Worm (Caenorhabditis elegans): ENCODE data around the gene mel-28.

Gene mel-28

ce11 chrIII:4830207-4830606 is 44.3 kb downstream of the mel-28 start, which contains the start of gene nspd-9:
Gene nspd-9 (minus strand): TSS chrIII:4830307.
- TF ChIP-seq mab-5 (tag; optimal IDR thresholded peaks at IDR 0.05) = no peak
- no peak for TF ChIP-seq ztf-11 (tag; optimal IDR thresholded peaks at IDR 0.05)
- no peak for TF ChIP-seq nhr-23 (tag; optimal IDR thresholded peaks at IDR 0.05)
- TF ChIP-seq R02D3.7 (tag; optimal IDR thresholded peaks at IDR 0.05) = no peak
- TF ChIP-seq ZK546.5 (tag; optimal IDR thresholded peaks at IDR 0.05) = no peak
- no peak for TF ChIP-seq ztf-4 (tag; optimal IDR thresholded peaks at IDR 0.05)
- TF ChIP-seq sem-4 (tag; optimal IDR thresholded peaks at IDR 0.05) = no peak
- TF ChIP-seq crh-2 (tag; optimal IDR thresholded peaks at IDR 0.05) = no peak
- TF ChIP-seq elt-1 (tag; optimal IDR thresholded peaks at IDR 0.05) = no peak
- no peak for TF ChIP-seq C34F6.9 (tag; optimal IDR thresholded peaks at IDR 0.05)
- TF ChIP-seq sma-3 (GFP tag; optimal IDR thresholded peaks at IDR 0.05) = no peak
- TF ChIP-seq Y55F3AM.14 (GFP tag; optimal IDR thresholded peaks at IDR 0.05) = no peak
- no peak for TF ChIP-seq nhr-21 (tag; optimal IDR thresholded peaks at IDR 0.05)
- TF ChIP-seq nhr-25 (tag; optimal IDR thresholded peaks at IDR 0.05) = no peak
- no peak for TF ChIP-seq snpc-4 (tag; optimal IDR thresholded peaks at IDR 0.05)
- no peak for TF ChIP-seq nhr-6 (tag; optimal IDR thresholded peaks at IDR 0.05)

DNA sequence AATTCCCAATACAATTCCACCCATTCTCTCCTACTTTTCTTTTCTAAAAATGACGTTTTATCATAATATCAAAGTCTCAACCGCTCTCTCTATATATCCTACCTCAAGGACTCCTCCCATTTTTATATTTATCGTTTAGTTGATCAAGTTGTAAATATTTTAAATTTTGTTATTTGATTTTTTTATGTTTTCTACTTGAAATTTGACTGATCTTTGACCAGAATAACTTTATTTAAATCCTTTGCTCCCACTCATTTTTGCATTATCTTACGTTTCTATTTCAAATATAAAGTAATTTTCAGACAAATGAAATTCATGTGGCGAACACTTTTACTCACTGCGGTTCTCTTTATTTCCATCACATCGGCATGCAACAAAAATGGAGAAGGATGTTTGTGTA is 51.5 kb downstream of the mel-28 start, which contains the start of the genes acbp-7 and F26A1.19:
Gene acbp-7 (plus strand): TSS at position 301 of the 400 bp plus-strand sequence.
Gene F26A1.19 (plus strand): TSS at position 303 of the 400 bp plus-strand sequence.
- TF ChIP-seq ceh-16 (tag; optimal IDR thresholded peaks at IDR 0.05) (no peak), F13H6.1 (tag; optimal IDR thresholded peaks at IDR 0.05) (no peak), ztf-11 (tag; optimal IDR thresholded peaks at IDR 0.05) (no peak), gmeb-1 (tag; optimal IDR thresholded peaks at IDR 0.05) (no peak), crh-2 (tag; optimal IDR thresholded peaks at IDR 0.05) (no peak), nhr-10 (tag; optimal IDR thresholded peaks at IDR 0.05) (no peak), alr-1 (tag; optimal IDR thresholded peaks at IDR 0.05) (no peak), nhr-77 (tag; optimal IDR thresholded peaks at IDR 0.05) (no peak), unc-55 (GFP tag; optimal IDR thresholded peaks at IDR 0.05) (no peak), dmd-4 (tag; optimal IDR thresholded peaks at IDR 0.05) (no peak), nhr-21 (tag; optimal IDR thresholded peaks at IDR 0.05) (no peak), sma-9 (GFP tag; optimal IDR thresholded peaks at IDR 0.05) (no peak), sma-9 (tag; optimal IDR thresholded peaks at IDR 0.05) (no peak), ama-1 (optimal IDR thresholded peaks at IDR 0.05) (no peak), peb-1 (tag; optimal IDR thresholded peaks at IDR 0.05) (no peak), mdl-1 (tag; optimal IDR thresholded peaks at IDR 0.05) (no peak), nhr-6 (tag; optimal IDR thresholded peaks at IDR 0.05) (no peak), Y55F3AM.14 (GFP tag; optimal IDR thresholded peaks at IDR 0.05) (no peak), lin-39 (tag; optimal IDR thresholded peaks at IDR 0.05) (no peak), unc-62 (GFP tag; optimal IDR thresholded peaks at IDR 0.05) (no peak)

Data from whole organism, L2 larva.